Fruit fly (Drosophila melanogaster): ENCODE results near the gene eff.

The eff gene

dm6 chr3R:14720130-14720529, 21.0 kb downstream of the eff start:
- TF ChIP-seq ss (GFP tag; optimal IDR thresholded peaks at IDR 0.05) (no peak), svp (GFP tag) (peak; percentile 18), Sox14 (GFP tag; optimal IDR thresholded peaks at IDR 0.05) (peak; percentile 26), Lpt (GFP tag; optimal IDR thresholded peaks at IDR 0.05) (peak; percentile 50), CG11294 (GFP tag; IDR thresholded peaks at IDR 0.05) (peak; percentile 70), Hr38 (GFP tag; optimal IDR thresholded peaks at IDR 0.05) (peak; percentile 21), CG34406 (GFP tag; optimal IDR thresholded peaks at IDR 0.05) (no peak), CG6276 (GFP tag; optimal IDR thresholded peaks at IDR 0.05) (peak; percentile 61), dsx (GFP tag; optimal IDR thresholded peaks at IDR 0.05; ENCODE audit: poor library complexity, severe bottlenecking) (no peak), Eip78C (GFP tag) (peak; percentile 71), CG6163 (GFP tag; IDR thresholded peaks at IDR 0.05) (peak; percentile 78; the same call in 2 of the 3 replicates), Sox15 (GFP tag; optimal IDR thresholded peaks at IDR 0.05) (no peak), Smox (GFP tag; optimal IDR thresholded peaks at IDR 0.05) (no peak), dac (GFP tag; optimal IDR thresholded peaks at IDR 0.05) (peak; percentile 50), net (GFP tag; optimal IDR thresholded peaks at IDR 0.05) (peak; percentile 53), CG15336 (GFP tag; IDR thresholded peaks at IDR 0.05) (peak; percentile 92), CG8119 (GFP tag; IDR thresholded peaks at IDR 0.05) (peak; percentile 89), pdm3 (GFP tag; optimal IDR thresholded peaks at IDR 0.05) (peak; percentile 39), Met (GFP tag; optimal IDR thresholded peaks at IDR 0.05) (no peak), CG4318 (GFP tag; optimal IDR thresholded peaks at IDR 0.05) (peak; percentile 65), fd59A (GFP tag; optimal IDR thresholded peaks at IDR 0.05) (peak; percentile 7), salr (GFP tag; optimal IDR thresholded peaks at IDR 0.05) (peak in 1 of 2 experiments; percentile 39), eg (GFP tag; IDR thresholded peaks at IDR 0.05) (peak; percentile 86), CG32006 (GFP tag; optimal IDR thresholded peaks at IDR 0.05) (peak; percentile 89), Eip93F (GFP tag; optimal IDR thresholded peaks at IDR 0.05) (no peak), Gug (GFP tag; IDR thresholded peaks at IDR 0.05) (peak; percentile 65), OdsH (GFP tag; optimal IDR thresholded peaks at IDR 0.05) (peak; percentile 59), CG3919 (GFP tag; optimal IDR thresholded peaks at IDR 0.05) (peak; percentile 38), Hr39 (GFP tag; optimal IDR thresholded peaks at IDR 0.05) (peak; percentile 7), CG10631 (GFP tag; optimal IDR thresholded peaks at IDR 0.05) (peak; percentile 16), achi (GFP tag; optimal IDR thresholded peaks at IDR 0.05) (peak; percentile 56), Hr4 (GFP tag; optimal IDR thresholded peaks at IDR 0.05) (peak; percentile 82)

dm6 chr3R:14719380-14719779, 21.7 kb downstream of the eff start:
- TF ChIP-seq CG4318 (GFP tag; optimal IDR thresholded peaks at IDR 0.05) (peak; percentile 87), lz (GFP tag; optimal IDR thresholded peaks at IDR 0.05) (peak; percentile 32), Sox15 (GFP tag; optimal IDR thresholded peaks at IDR 0.05) (no peak), CG6808 (GFP tag; optimal IDR thresholded peaks at IDR 0.05) (peak; percentile 79), esn (GFP tag; optimal IDR thresholded peaks at IDR 0.05) (peak; percentile 24), achi (GFP tag; optimal IDR thresholded peaks at IDR 0.05) (peak; percentile 83), CG8319 (GFP tag; optimal IDR thresholded peaks at IDR 0.05) (no peak), dsx (GFP tag; optimal IDR thresholded peaks at IDR 0.05; ENCODE audit: poor library complexity, severe bottlenecking) (peak; percentile 77), vri (GFP tag; optimal IDR thresholded peaks at IDR 0.05) (no peak), svp (GFP tag) (peak; percentile 19), Ets96B (tag; optimal IDR thresholded peaks at IDR 0.05) (peak; percentile 78), Met (GFP tag; optimal IDR thresholded peaks at IDR 0.05) (peak; percentile 25), net (GFP tag; optimal IDR thresholded peaks at IDR 0.05) (peak; percentile 82), fkh (GFP tag; optimal IDR thresholded peaks at IDR 0.05) (no peak), Gug (GFP tag; IDR thresholded peaks at IDR 0.05) (peak; percentile 78), CG11294 (GFP tag; IDR thresholded peaks at IDR 0.05) (peak; percentile 59; the same call in 1 of the 2 replicates), CG11762 (GFP tag; optimal IDR thresholded peaks at IDR 0.05; ENCODE audit: insufficient read depth) (peak; percentile 73), Ets21C (GFP tag; optimal IDR thresholded peaks at IDR 0.05) (no peak), Sox102F (GFP tag; optimal IDR thresholded peaks at IDR 0.05) (peak; percentile 37), OdsH (GFP tag; optimal IDR thresholded peaks at IDR 0.05) (peak; percentile 85), ss (GFP tag; optimal IDR thresholded peaks at IDR 0.05) (peak; percentile 66 to 72), CG31627 (GFP tag; optimal IDR thresholded peaks at IDR 0.05) (peak; percentile 3), CG6792 (GFP tag; optimal IDR thresholded peaks at IDR 0.05) (peak; percentile 58), CG34406 (GFP tag; optimal IDR thresholded peaks at IDR 0.05) (peak; percentile 54), Smox (GFP tag; optimal IDR thresholded peaks at IDR 0.05) (no peak), pdm3 (GFP tag; optimal IDR thresholded peaks at IDR 0.05) (peak; percentile 82), Hr39 (GFP tag; optimal IDR thresholded peaks at IDR 0.05) (peak; percentile 29), CG32006 (GFP tag; optimal IDR thresholded peaks at IDR 0.05) (peak; percentile 94), CG7368 (GFP tag; optimal IDR thresholded peaks at IDR 0.05) (peak; percentile 33), CG8632 (GFP tag; optimal IDR thresholded peaks at IDR 0.05) (peak; percentile 48), acj6 (GFP tag; optimal IDR thresholded peaks at IDR 0.05) (peak; percentile 72), CG8119 (GFP tag; IDR thresholded peaks at IDR 0.05) (peak; percentile 91), dac (GFP tag; optimal IDR thresholded peaks at IDR 0.05) (peak; percentile 88), salr (GFP tag; optimal IDR thresholded peaks at IDR 0.05) (peak; percentile 55 to 80), CG10669 (GFP tag; optimal IDR thresholded peaks at IDR 0.05) (peak; percentile 72)
